Worm (Caenorhabditis elegans): ENCODE measurements around the gene ssp-35.

DNA sequence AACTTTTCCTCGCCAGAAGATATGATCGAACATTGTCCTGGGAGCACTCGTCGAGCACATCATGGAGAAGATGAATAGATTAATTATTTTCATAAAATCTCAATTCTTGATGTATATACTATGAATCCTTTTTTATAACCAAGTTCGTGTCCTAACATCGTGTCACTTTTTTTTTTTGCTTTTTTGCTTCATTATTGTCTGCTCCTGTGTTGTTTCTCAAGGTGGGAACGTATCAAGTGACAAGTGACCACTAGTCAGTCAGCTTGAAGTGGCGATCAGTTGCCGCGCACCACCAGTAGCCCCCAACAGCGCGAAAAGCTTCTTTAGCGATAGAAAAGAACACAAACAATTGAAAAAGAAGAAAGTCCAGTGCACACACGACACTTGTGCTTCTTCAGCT is 11.4 kb downstream of the ssp-35 start, which contains the start of gene lrx-1:
- TF ChIP-seq zip-11 (GFP tag; IDR thresholded peaks at IDR 0.05) (no peak), nhr-42 (GFP tag; IDR thresholded peaks at IDR 0.05) (no peak), ceh-28 (tag; optimal IDR thresholded peaks at IDR 0.05) (no peak)
